Fruit fly (Drosophila melanogaster) whole organism, embryonic: ENCODE results near the gene Upf2.
A peak's percentile ranks its signal among the peaks of the same experiment; 100 is the strongest.

ENCODE experiments used
- Ada2b ChIP-seq: fragments of 200-800 bp; sonication (Bioruptor generic); IDR thresholded peaks from 2 replicates; pipeline ENCODE4 v1.3.6; 2022; ENCODE audit warnings: missing biosample characterization, missing genetic modification characterization
- Atf6 ChIP-seq: fragments of 200-800 bp; sonication (Bioruptor generic); IDR thresholded peaks from 2 replicates; pipeline ENCODE4 v1.3.6; 2022; ENCODE audit warnings: missing biosample characterization, missing genetic modification characterization
- BtbVII ChIP-seq: fragments of 200-800 bp; sonication (Bioruptor generic); optimal IDR thresholded peaks from 3 replicates; lab custom pipeline; 2017; ENCODE audit warnings: missing biosample characterization, mild to moderate bottlenecking, missing genetic modification characterization
- CG10147 ChIP-seq: fragments of 200-800 bp; sonication (Bioruptor generic); optimal IDR thresholded peaks from 2 replicates; lab custom pipeline; 2019; ENCODE audit warnings: missing biosample characterization, mild to moderate bottlenecking, missing genetic modification characterization, moderate library complexity
- CG10462 ChIP-seq: fragments of 200-800 bp; sonication (Bioruptor generic); optimal IDR thresholded peaks from 2 replicates; lab custom pipeline; 2016; ENCODE audit warnings: missing biosample characterization, missing genetic modification characterization
- CG12155 ChIP-seq: fragments of 200-800 bp; sonication (Bioruptor generic); optimal IDR thresholded peaks from 3 replicates; lab custom pipeline; 2016; ENCODE audit warnings: missing biosample characterization, missing genetic modification characterization
- CG14860 ChIP-seq: fragments of 200-800 bp; sonication (Bioruptor generic); IDR thresholded peaks from 3 replicates; pipeline ENCODE4 v1.3.6; 2022; ENCODE audit warnings: missing biosample characterization, missing genetic modification characterization; ENCODE audit not compliant: partially characterized antibody
- CG16813 ChIP-seq: fragments of 200-800 bp; sonication (Bioruptor generic); IDR thresholded peaks from 3 replicates; pipeline ENCODE4 v1.3.6; 2022; ENCODE audit warnings: missing biosample characterization, missing genetic modification characterization; ENCODE audit not compliant: partially characterized antibody
- CG17359 ChIP-seq: fragments of 200-800 bp; sonication (Bioruptor generic); optimal IDR thresholded peaks from 3 replicates; lab custom pipeline; 2018; ENCODE audit warnings: missing biosample characterization, mild to moderate bottlenecking, missing genetic modification characterization, moderate library complexity
- CG2678 ChIP-seq: fragments of 200-800 bp; sonication (Bioruptor generic); optimal IDR thresholded peaks from 3 replicates; lab custom pipeline; 2019; ENCODE audit warnings: missing biosample characterization, mild to moderate bottlenecking, missing genetic modification characterization, moderate library complexity
- CG2712 ChIP-seq: fragments of 200-800 bp; optimal IDR thresholded peaks from 3 replicates; lab custom pipeline; 2019; ENCODE audit warnings: missing biosample characterization, mild to moderate bottlenecking, missing genetic modification characterization, moderate library complexity
- CG31365 ChIP-seq: fragments of 200-800 bp; sonication (Bioruptor generic); optimal IDR thresholded peaks from 2 replicates; lab custom pipeline; 2018; ENCODE audit warnings: missing biosample characterization, mild to moderate bottlenecking, missing genetic modification characterization
- CG32767 ChIP-seq: fragments of 200-800 bp; sonication (Bioruptor generic); IDR thresholded peaks from 2 replicates; pipeline ENCODE4 v1.3.6; 2022; ENCODE audit warnings: missing biosample characterization, missing genetic modification characterization
- CG4360 ChIP-seq: fragments of 200-800 bp; sonication (Bioruptor generic); IDR thresholded peaks from 2 replicates; pipeline ENCODE4 v1.3.6; 2022; ENCODE audit warnings: missing biosample characterization, missing genetic modification characterization
- CG43689 ChIP-seq: fragments of 200-800 bp; sonication (Bioruptor generic); IDR thresholded peaks from 2 replicates; pipeline ENCODE4 v1.3.6; 2022; ENCODE audit warnings: missing biosample characterization, missing genetic modification characterization
- CG5245 ChIP-seq: fragments of 200-800 bp; sonication (Bioruptor generic); optimal IDR thresholded peaks from 3 replicates; lab custom pipeline; 2016; ENCODE audit warnings: missing biosample characterization, missing genetic modification characterization
- CG7786 ChIP-seq: fragments of 200-800 bp; sonication (Bioruptor generic); optimal IDR thresholded peaks from 2 replicates; lab custom pipeline; 2016; ENCODE audit warnings: missing biosample characterization, missing genetic modification characterization
- Deaf1 ChIP-seq: fragments of 200-800 bp; optimal IDR thresholded peaks from 3 replicates; lab custom pipeline; 2019; ENCODE audit warnings: missing biosample characterization, mild to moderate bottlenecking, missing genetic modification characterization, moderate library complexity
- Dref ChIP-seq: fragments of 200-800 bp; sonication (Bioruptor generic); IDR thresholded peaks from 2 replicates; pipeline ENCODE4 v1.3.6; 2022; ENCODE audit warnings: missing biosample characterization, missing genetic modification characterization
- HmgZ ChIP-seq: fragments of 200-800 bp; sonication (Bioruptor generic); optimal IDR thresholded peaks from 2 replicates; lab custom pipeline; 2018; ENCODE audit warnings: missing biosample characterization, mild to moderate bottlenecking, missing genetic modification characterization
- Hmx ChIP-seq: fragments of 200-800 bp; sonication (Bioruptor generic); optimal IDR thresholded peaks from 2 replicates; lab custom pipeline; 2016; ENCODE audit warnings: missing biosample characterization, missing genetic modification characterization
- Hsf ChIP-seq: fragments of 200-800 bp; sonication (Bioruptor generic); optimal IDR thresholded peaks from 3 replicates; lab custom pipeline; 2016; ENCODE audit warnings: missing biosample characterization, missing genetic modification characterization
- Lim3 ChIP-seq: fragments of 200-800 bp; sonication (Bioruptor generic); IDR thresholded peaks from 2 replicates; pipeline ENCODE4 v1.3.6; 2022; ENCODE audit warnings: missing biosample characterization, missing genetic modification characterization
- MTF-1 ChIP-seq: fragments of 200-800 bp; sonication (Bioruptor generic); optimal IDR thresholded peaks from 2 replicates; lab custom pipeline; 2018; ENCODE audit warnings: missing biosample characterization, mild to moderate bottlenecking, missing genetic modification characterization, borderline replicate concordance
- Max ChIP-seq: fragments of 200-800 bp; sonication (Bioruptor generic); optimal IDR thresholded peaks from 2 replicates; lab custom pipeline; 2016; ENCODE audit warnings: missing biosample characterization, mild to moderate bottlenecking, missing genetic modification characterization
- Mes4 ChIP-seq: fragments of 200-800 bp; sonication (Bioruptor generic); optimal IDR thresholded peaks from 2 replicates; lab custom pipeline; 2016; ENCODE audit warnings: missing biosample characterization, missing genetic modification characterization
- NC2β ChIP-seq: fragments of 200-800 bp; sonication (Bioruptor generic); optimal IDR thresholded peaks from 2 replicates; lab custom pipeline; 2016; ENCODE audit warnings: missing biosample characterization, missing genetic modification characterization
- NFAT ChIP-seq: fragments of 200-800 bp; sonication (Bioruptor generic); IDR thresholded peaks from 2 replicates; pipeline ENCODE4 v1.3.6; 2022; ENCODE audit warnings: missing biosample characterization, missing genetic modification characterization
- NK7.1 ChIP-seq: fragments of 200-800 bp; sonication (Bioruptor generic); optimal IDR thresholded peaks from 3 replicates; lab custom pipeline; 2016; ENCODE audit warnings: missing biosample characterization, missing genetic modification characterization
- Nf-YB ChIP-seq: fragments of 200-800 bp; sonication (Bioruptor generic); optimal IDR thresholded peaks from 3 replicates; lab custom pipeline; 2019; ENCODE audit warnings: missing biosample characterization, mild to moderate bottlenecking, missing genetic modification characterization, moderate library complexity
- Sox100B ChIP-seq: fragments of 200-800 bp; sonication (Bioruptor generic); optimal IDR thresholded peaks from 3 replicates; lab custom pipeline; 2018; ENCODE audit warnings: missing biosample characterization, mild to moderate bottlenecking, missing genetic modification characterization
- Sry-β ChIP-seq: fragments of 200-800 bp; sonication (Bioruptor generic); optimal IDR thresholded peaks from 2 replicates; lab custom pipeline; 2018; ENCODE audit warnings: missing biosample characterization, mild to moderate bottlenecking, missing genetic modification characterization, moderate library complexity
- abd-A ChIP-seq: fragments of 200-800 bp; sonication (Bioruptor generic); optimal IDR thresholded peaks from 3 replicates; lab custom pipeline; 2019; ENCODE audit warnings: missing biosample characterization, mild to moderate bottlenecking, missing genetic modification characterization, moderate library complexity
- bbx ChIP-seq: fragments of 200-800 bp; sonication (Bioruptor generic); IDR thresholded peaks from 2 replicates; pipeline ENCODE4 v1.3.6; 2022; ENCODE audit warnings: missing biosample characterization, missing genetic modification characterization; ENCODE audit not compliant: partially characterized antibody
- ci ChIP-seq: fragments of 200-800 bp; sonication (Bioruptor generic); IDR thresholded peaks from 3 replicates; pipeline ENCODE4 v1.3.6; 2022; ENCODE audit warnings: missing biosample characterization, missing genetic modification characterization
- dysf ChIP-seq: fragments of 200-800 bp; sonication (Bioruptor generic); IDR thresholded peaks from 3 replicates; pipeline ENCODE4 v1.3.6; 2022; ENCODE audit warnings: missing biosample characterization, missing genetic modification characterization
- emc ChIP-seq: fragments of 200-800 bp; sonication (Bioruptor generic); optimal IDR thresholded peaks from 2 replicates; lab custom pipeline; 2016; ENCODE audit warnings: missing biosample characterization, missing genetic modification characterization
- exex ChIP-seq: fragments of 200-800 bp; sonication (Bioruptor generic); optimal IDR thresholded peaks from 4 replicates; lab custom pipeline; 2018; ENCODE audit warnings: missing biosample characterization, mild to moderate bottlenecking, missing genetic modification characterization, moderate library complexity
- fd102C ChIP-seq: fragments of 200-800 bp; sonication (Bioruptor generic); optimal IDR thresholded peaks from 2 replicates; lab custom pipeline; 2018; ENCODE audit warnings: missing biosample characterization, mild to moderate bottlenecking, missing genetic modification characterization, moderate library complexity
- fd64A ChIP-seq: fragments of 200-800 bp; sonication (Bioruptor generic); optimal IDR thresholded peaks from 3 replicates; lab custom pipeline; 2018; ENCODE audit warnings: missing biosample characterization, mild to moderate bottlenecking, missing genetic modification characterization
- fru ChIP-seq: fragments of >200 bp; optimal IDR thresholded peaks from 2 replicates; lab custom pipeline; 2017
- gt ChIP-seq: fragments of 200-800 bp; sonication (Bioruptor generic); IDR thresholded peaks from 2 replicates; pipeline ENCODE4 v1.3.6; 2022; ENCODE audit warnings: missing biosample characterization, missing genetic modification characterization
- nom ChIP-seq: fragments of 200-800 bp; sonication (Bioruptor generic); optimal IDR thresholded peaks from 2 replicates; lab custom pipeline; 2017; ENCODE audit warnings: missing biosample characterization, missing genetic modification characterization, mild to moderate bottlenecking, moderate library complexity, missing genetic modification reagents
- pum ChIP-seq: fragments of 200-800 bp; sonication (Bioruptor generic); optimal IDR thresholded peaks from 2 replicates; lab custom pipeline; 2016; ENCODE audit warnings: missing biosample characterization, missing genetic modification characterization
- repo ChIP-seq: fragments of 200-800 bp; sonication (Bioruptor generic); optimal IDR thresholded peaks from 2 replicates; lab custom pipeline; 2016; ENCODE audit warnings: missing biosample characterization, missing genetic modification characterization
- schlank ChIP-seq: fragments of 200-800 bp; sonication (Bioruptor generic); optimal IDR thresholded peaks from 2 replicates; lab custom pipeline; 2018; ENCODE audit warnings: missing biosample characterization, mild to moderate bottlenecking, missing genetic modification characterization
- sd ChIP-seq: fragments of 200-800 bp; sonication (Bioruptor generic); optimal IDR thresholded peaks from 3 replicates; lab custom pipeline; 2018; ENCODE audit warnings: missing biosample characterization, mild to moderate bottlenecking, missing genetic modification characterization, moderate library complexity
- slbo ChIP-seq: fragments of 200-800 bp; sonication (Bioruptor generic); IDR thresholded peaks from 2 replicates; pipeline ENCODE4 v1.3.6; 2022; ENCODE audit warnings: missing biosample characterization, missing genetic modification characterization
- slp2 ChIP-seq: fragments of 200-800 bp; sonication (Bioruptor generic); optimal IDR thresholded peaks from 2 replicates; lab custom pipeline; 2016; ENCODE audit warnings: missing biosample characterization, missing genetic modification characterization
- tin ChIP-seq: fragments of 200-800 bp; sonication (Bioruptor generic); optimal IDR thresholded peaks from 3 replicates; lab custom pipeline; 2016; ENCODE audit warnings: missing biosample characterization, missing genetic modification characterization
- tll ChIP-seq, 2 experiments: fragments of 200-800 bp in 1 of 2; fragments of >200 bp in 1 of 2; sonication (Bioruptor generic) in 1 of 2; optimal IDR thresholded peaks; 2 replicates each; lab custom pipeline; 2017 to 2019; ENCODE audit warnings: missing biosample characterization in 2 of 2, missing genetic modification characterization in 2 of 2, mild to moderate bottlenecking in 1 of 2, moderate library complexity in 1 of 2
- yki ChIP-seq: fragments of >200 bp; optimal IDR thresholded peaks from 3 replicates; lab custom pipeline; 2018
- zfh2 ChIP-seq: fragments of 200-800 bp; sonication (Bioruptor generic); optimal IDR thresholded peaks from 2 replicates; lab custom pipeline; 2016; ENCODE audit warnings: missing biosample characterization, missing genetic modification characterization

The Upf2 gene

DNA sequence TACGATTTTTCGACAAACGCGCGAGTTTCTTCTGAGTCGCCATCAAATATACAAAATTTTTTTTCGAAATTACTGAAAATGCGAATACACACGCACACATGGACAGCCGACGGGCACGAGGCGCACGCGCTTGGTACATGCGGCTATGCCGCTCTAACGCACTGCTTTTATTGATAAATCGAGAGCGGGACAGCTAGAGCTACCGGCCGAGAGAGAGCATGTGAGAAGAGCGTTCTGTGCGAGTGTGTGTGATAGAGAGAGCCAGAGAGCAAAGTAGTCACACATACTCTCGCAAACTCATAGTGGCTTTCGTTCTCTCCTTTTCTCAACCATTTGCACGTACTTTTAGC is 14.4 kb downstream of the Upf2 start (continued):
- peak; percentile 4 for TF ChIP-seq nom (GFP tag; lab: Kevin White, UChicago)
- no peak for TF ChIP-seq CG7786 (GFP tag; lab: Kevin White, UChicago)
- TF ChIP-seq bbx, result no peak
- TF ChIP-seq fd64A (GFP tag; lab: Kevin White, UChicago), result no peak
- peak; percentile 96 for TF ChIP-seq yki (lab: Kevin White, UChicago)
- no peak for TF ChIP-seq CG14860 (GFP tag; lab: Robert Waterston, UW)
- no peak for TF ChIP-seq emc (GFP tag; lab: Kevin White, UChicago)
- peak; percentile 47 for TF ChIP-seq abd-A
- no peak for TF ChIP-seq Sry-β (GFP tag; lab: Kevin White, UChicago)
- no peak for TF ChIP-seq gt (GFP tag; lab: Robert Waterston, UW)
- TF ChIP-seq BtbVII (GFP tag; lab: Kevin White, UChicago), result no peak
- TF ChIP-seq dysf (GFP tag; lab: Robert Waterston, UW), result no peak
- TF ChIP-seq zfh2 (GFP tag; lab: Kevin White, UChicago), result no peak
- TF ChIP-seq pum (GFP tag; lab: Kevin White, UChicago), result no peak
- TF ChIP-seq ci, result peak; percentile 60; the same call in 2 of the 3 replicates
- TF ChIP-seq CG2712, result no peak
- TF ChIP-seq fd102C (GFP tag; lab: Kevin White, UChicago), result peak; percentile 30
- no peak for TF ChIP-seq slp2
- peak; percentile 1 for TF ChIP-seq HmgZ (tag; lab: Kevin White, UChicago)
- TF ChIP-seq CG43689 (GFP tag; lab: Robert Waterston, UW), result no peak
- no peak for TF ChIP-seq slbo (GFP tag; lab: Robert Waterston, UW)
- TF ChIP-seq Atf6 (GFP tag; lab: Robert Waterston, UW), result no peak
- TF ChIP-seq exex (tag; lab: Kevin White, UChicago), result no peak
- peak; percentile 59 for TF ChIP-seq sd (tag; lab: Kevin White, UChicago)
- TF ChIP-seq Sox100B (GFP tag; lab: Kevin White, UChicago), result no peak
- no peak for TF ChIP-seq NC2β
- TF ChIP-seq MTF-1 (GFP tag; lab: Kevin White, UChicago), result no peak
- TF ChIP-seq Deaf1 (tag; lab: Kevin White, UChicago), result peak; percentile 41
- TF ChIP-seq NFAT (GFP tag; lab: Robert Waterston, UW), result no peak
- TF ChIP-seq tll (GFP tag; optimal IDR thresholded peaks at IDR 0.05; lab: Kevin White, UChicago), result no peak
- TF ChIP-seq Hmx (GFP tag; lab: Kevin White, UChicago), result no peak
- peak; percentile 13 for TF ChIP-seq NK7.1 (GFP tag; lab: Kevin White, UChicago)
- no peak for TF ChIP-seq CG17359 (tag; lab: Kevin White, UChicago)
- TF ChIP-seq Dref, result no peak
- TF ChIP-seq repo, result no peak
- TF ChIP-seq Mes4 (GFP tag; lab: Kevin White, UChicago), result no peak
- no peak for TF ChIP-seq CG16813 (GFP tag; lab: Robert Waterston, UW)
- TF ChIP-seq CG2678, result no peak
- no peak for TF ChIP-seq Hsf (GFP tag; lab: Kevin White, UChicago)
- no peak for TF ChIP-seq tin
- TF ChIP-seq fru (lab: Kevin White, UChicago), result no peak
- TF ChIP-seq CG32767 (GFP tag; lab: Robert Waterston, UW), result peak; percentile 80
- no peak for TF ChIP-seq schlank (tag; lab: Kevin White, UChicago)
- TF ChIP-seq CG31365 (tag; lab: Kevin White, UChicago), result no peak
- no peak for TF ChIP-seq Lim3 (GFP tag; lab: Robert Waterston, UW)
- TF ChIP-seq Ada2b (GFP tag; lab: Robert Waterston, UW), result no peak
- peak; percentile 35 for TF ChIP-seq Max
- no peak for TF ChIP-seq CG12155
- TF ChIP-seq CG5245, result no peak
- no peak for TF ChIP-seq Nf-YB (GFP tag; lab: Kevin White, UChicago)
- TF ChIP-seq CG10462 (GFP tag; lab: Kevin White, UChicago), result no peak
- TF ChIP-seq CG10147 (GFP tag; lab: Kevin White, UChicago), result no peak
- peak; percentile 43; the same call in 1 of the 2 replicates for TF ChIP-seq CG4360 (GFP tag; lab: Robert Waterston, UW)
